Worm (Caenorhabditis elegans): ENCODE measurements around the gene hmt-1.

hmt-1 gene

ce11 chrIII:11110756-11111155 lies 11.0 kb upstream of the hmt-1 start (continued):
- no peak for TF ChIP-seq Y105C5A.15 (GFP tag; IDR thresholded peaks at IDR 0.05)
- TF ChIP-seq unc-130 (GFP tag; optimal IDR thresholded peaks at IDR 0.05), result peak; percentile 47
- peak; percentile 71 for TF ChIP-seq rbr-2 (tag; optimal IDR thresholded peaks at IDR 0.05)
- TF ChIP-seq nhr-76 (tag; optimal IDR thresholded peaks at IDR 0.05), result no peak
- peak; percentile 71 for TF ChIP-seq T26A8.4 (GFP tag; IDR thresholded peaks at IDR 0.05)
- TF ChIP-seq D1046.2 (GFP tag; IDR thresholded peaks at IDR 0.05), result 0 out of 2 replicates have a peak, but pooled peaks have one; percentile 30
- no peak for TF ChIP-seq R02D3.7 (tag; optimal IDR thresholded peaks at IDR 0.05)
- TF ChIP-seq F26F4.8 (GFP tag; conservative IDR thresholded peaks at IDR 0.05), result no peak
- no peak for TF ChIP-seq cey-2 (tag; optimal IDR thresholded peaks at IDR 0.05; ENCODE audit: borderline replicate concordance, insufficient read depth)
- TF ChIP-seq nhr-111 (GFP tag; optimal IDR thresholded peaks at IDR 0.05), result no peak
- no peak for TF ChIP-seq F44E2.7 (GFP tag; IDR thresholded peaks at IDR 0.05)
- TF ChIP-seq nhr-41 (GFP tag; IDR thresholded peaks at IDR 0.05), result no peak
- TF ChIP-seq ceh-82 (tag; optimal IDR thresholded peaks at IDR 0.05), result no peak
- no peak for TF ChIP-seq lin-15B (tag; optimal IDR thresholded peaks at IDR 0.05)
- TF ChIP-seq egl-27 (tag; optimal IDR thresholded peaks at IDR 0.05), result no peak
- peak; percentile 89 for TF ChIP-seq lin-38 (GFP tag; IDR thresholded peaks at IDR 0.05)
- TF ChIP-seq daf-16 (GFP tag; optimal IDR thresholded peaks at IDR 0.05), result peak in 1 of 2 experiments; percentile 32
- TF ChIP-seq daf-16 (tag; optimal IDR thresholded peaks at IDR 0.05), result peak; percentile 53
- TF ChIP-seq nhr-48 (tag; optimal IDR thresholded peaks at IDR 0.05), result no peak
- TF ChIP-seq ceh-44 (GFP tag; IDR thresholded peaks at IDR 0.05), result no peak
- TF ChIP-seq hlh-30 (tag; optimal IDR thresholded peaks at IDR 0.05; ENCODE audit: insufficient read depth), result peak; percentile 53
- peak; percentile 45 for TF ChIP-seq nhr-11 (tag; optimal IDR thresholded peaks at IDR 0.05)
- no peak for TF ChIP-seq dmd-9 (GFP tag; IDR thresholded peaks at IDR 0.05)
- TF ChIP-seq lin-13 (GFP tag; optimal IDR thresholded peaks at IDR 0.05), result peak; percentile 15
- TF ChIP-seq unc-39 (tag; optimal IDR thresholded peaks at IDR 0.05), result no peak
- no peak for TF ChIP-seq aly-2 (tag; optimal IDR thresholded peaks at IDR 0.05)
- TF ChIP-seq saeg-2 (GFP tag; IDR thresholded peaks at IDR 0.05), result no peak
- no peak for TF ChIP-seq nhr-237 (tag; optimal IDR thresholded peaks at IDR 0.05)
- TF ChIP-seq arid-1 (GFP tag; conservative IDR thresholded peaks at IDR 0.05), result no peak
- no peak for TF ChIP-seq zfp-3 (GFP tag; conservative IDR thresholded peaks at IDR 0.05)
- no peak for TF ChIP-seq spr-1 (tag; optimal IDR thresholded peaks at IDR 0.05)
- no peak for TF ChIP-seq ztf-11 (tag; optimal IDR thresholded peaks at IDR 0.05)
- TF ChIP-seq madf-5 (GFP tag; IDR thresholded peaks at IDR 0.05), result no peak
- TF ChIP-seq nhr-28 (tag; optimal IDR thresholded peaks at IDR 0.05), result peak; percentile 35
- peak; percentile 22; the same call in 1 of the 2 replicates for TF ChIP-seq nhr-42 (GFP tag; IDR thresholded peaks at IDR 0.05)
- no peak for TF ChIP-seq skn-1 (tag; optimal IDR thresholded peaks at IDR 0.05)
- peak; percentile 29 for TF ChIP-seq F49E8.2 (tag; optimal IDR thresholded peaks at IDR 0.05; ENCODE audit: borderline replicate concordance)
- no peak for TF ChIP-seq lir-3 (tag; optimal IDR thresholded peaks at IDR 0.05)
- TF ChIP-seq ceh-28 (tag; optimal IDR thresholded peaks at IDR 0.05), result no peak
- TF ChIP-seq daf-12 (tag; optimal IDR thresholded peaks at IDR 0.05), result no peak
- TF ChIP-seq daf-19 (GFP tag; conservative IDR thresholded peaks at IDR 0.05), result no peak
- peak; percentile 90 for TF ChIP-seq mes-2 (tag; optimal IDR thresholded peaks at IDR 0.05; ENCODE audit: poor library complexity, severe bottlenecking)
- TF ChIP-seq zip-2 (tag; optimal IDR thresholded peaks at IDR 0.05), result peak; percentile 24
- TF ChIP-seq pqm-1 (tag; optimal IDR thresholded peaks at IDR 0.05), result no peak
- no peak for TF ChIP-seq tag-97 (GFP tag; IDR thresholded peaks at IDR 0.05)
- TF ChIP-seq set-16 (GFP tag; IDR thresholded peaks at IDR 0.05), result no peak
- TF ChIP-seq zip-11 (GFP tag; IDR thresholded peaks at IDR 0.05), result no peak
- TF ChIP-seq zfp-2 (tag; optimal IDR thresholded peaks at IDR 0.05), result no peak
- peak; percentile 74 for TF ChIP-seq nhr-102 (tag; optimal IDR thresholded peaks at IDR 0.05)
- TF ChIP-seq dmd-6 (GFP tag; IDR thresholded peaks at IDR 0.05), result peak; percentile 71
- TF ChIP-seq nhr-77 (tag; optimal IDR thresholded peaks at IDR 0.05), result peak; percentile 44
- no peak for TF ChIP-seq gei-8 (GFP tag; optimal IDR thresholded peaks at IDR 0.05)
- TF ChIP-seq ctbp-1 (GFP tag; IDR thresholded peaks at IDR 0.05), result no peak

Measured in whole organism, L4 larva.